Worm (Caenorhabditis elegans) whole organism, mixed stage, embryonic: ENCODE results near the gene T05A12.3.

Experiments
- elt-1 ChIP-seq: sonication (generic microtip); optimal IDR thresholded peaks from 2 replicates; lab custom pipeline; 2017; ENCODE audit warnings: missing genetic modification characterization, mild to moderate bottlenecking, missing compliant biosample characterization, antibody characterized with exemption, moderate library complexity, borderline replicate concordance; ENCODE audit not compliant: insufficient read depth
- ham-2 ChIP-seq: fragments of 200-800 bp; sonication (Bioruptor generic); optimal IDR thresholded peaks from 2 replicates; lab custom pipeline; 2018; ENCODE audit warnings: mild to moderate bottlenecking, missing genetic modification characterization, missing compliant biosample characterization
- lin-32 ChIP-seq: fragments of 200-800 bp; sonication (Bioruptor generic); optimal IDR thresholded peaks from 2 replicates; lab custom pipeline; 2018; ENCODE audit warnings: mild to moderate bottlenecking, missing genetic modification characterization, missing compliant biosample characterization
- nhr-237 ChIP-seq: fragments of 150-350 bp; optimal IDR thresholded peaks from 2 replicates; lab custom pipeline; 2014; ENCODE audit warnings: missing biosample characterization, missing genetic modification characterization
- nhr-28 ChIP-seq: fragments of 150-350 bp; optimal IDR thresholded peaks from 2 replicates; lab custom pipeline; 2014; ENCODE audit warnings: missing biosample characterization, missing genetic modification characterization
- nhr-76 ChIP-seq: sonication (generic microtip); optimal IDR thresholded peaks from 2 replicates; lab custom pipeline; 2017; ENCODE audit warnings: missing biosample characterization, missing genetic modification characterization
- pha-4 ChIP-seq: fragments of 150-350 bp; optimal IDR thresholded peaks from 2 replicates; lab custom pipeline; 2018; ENCODE audit warnings: missing biosample characterization, missing genetic modification reagents, missing genetic modification characterization
- snpc-4 ChIP-seq: fragments of 150-350 bp; optimal IDR thresholded peaks from 2 replicates; lab custom pipeline; 2014; ENCODE audit warnings: missing biosample characterization, missing genetic modification characterization
- unc-39 ChIP-seq: fragments of 150-350 bp; optimal IDR thresholded peaks from 2 replicates; lab custom pipeline; 2014; ENCODE audit warnings: missing biosample characterization, missing genetic modification characterization
- unc-62 ChIP-seq: fragments of 150-350 bp; optimal IDR thresholded peaks from 2 replicates; lab custom pipeline; 2014; ENCODE audit warnings: missing biosample characterization, missing genetic modification reagents, missing genetic modification characterization

- no peak for TF ChIP-seq lin-32 (GFP tag; lab: Kevin White, UChicago)
- TF ChIP-seq ham-2 = no peak
- TF ChIP-seq snpc-4 (tag; lab: Kevin White, UChicago) = no peak
- no peak for TF ChIP-seq nhr-28
- no peak for TF ChIP-seq unc-62 (GFP tag; lab: Kevin White, UChicago)
- no peak for TF ChIP-seq unc-39 (tag; lab: Kevin White, UChicago)
- TF ChIP-seq nhr-237 (tag; lab: Kevin White, UChicago) = no peak
- TF ChIP-seq nhr-76 (tag; lab: Kevin White, UChicago) = no peak
- TF ChIP-seq elt-1 (tag; lab: Kevin White, UChicago) = no peak
- TF ChIP-seq pha-4 (tag; lab: Kevin White, UChicago) = no peak
Observed at ce11 chrIV:6907487-6907886, 20.0 kb upstream of the T05A12.3 start.
